Worm (Caenorhabditis elegans): ENCODE data around the gene Y116A8C.40.

DNA sequence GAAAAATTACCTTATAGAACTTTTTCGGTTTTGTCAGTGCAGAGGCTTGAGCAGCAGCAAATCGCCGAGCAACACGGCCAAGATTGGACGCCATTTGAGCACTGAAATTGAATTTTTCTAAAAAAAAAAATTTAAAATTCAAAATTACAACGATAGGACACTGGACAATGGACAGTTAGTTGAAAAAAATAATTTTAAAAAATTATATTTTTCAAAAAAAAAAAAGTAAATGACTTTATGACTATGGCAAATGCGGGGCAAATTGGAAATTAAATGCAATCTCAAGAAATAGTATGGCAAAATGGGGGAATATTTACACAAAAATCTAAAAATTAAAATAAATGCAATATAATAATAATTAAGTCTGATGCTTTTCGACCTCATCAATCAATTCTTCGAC, 54.6 kb downstream of the Y116A8C.40 start, which contains the start of gene Y116A8C.27:
- TF ChIP-seq him-1 (tag; optimal IDR thresholded peaks at IDR 0.05): no peak
- no peak for TF ChIP-seq W03F9.2 (tag; optimal IDR thresholded peaks at IDR 0.05)
- no peak for TF ChIP-seq dao-5 (tag; optimal IDR thresholded peaks at IDR 0.05)
